ENCODE assay signal across 5 fruit fly cellular contexts in the genomic region with DNA sequence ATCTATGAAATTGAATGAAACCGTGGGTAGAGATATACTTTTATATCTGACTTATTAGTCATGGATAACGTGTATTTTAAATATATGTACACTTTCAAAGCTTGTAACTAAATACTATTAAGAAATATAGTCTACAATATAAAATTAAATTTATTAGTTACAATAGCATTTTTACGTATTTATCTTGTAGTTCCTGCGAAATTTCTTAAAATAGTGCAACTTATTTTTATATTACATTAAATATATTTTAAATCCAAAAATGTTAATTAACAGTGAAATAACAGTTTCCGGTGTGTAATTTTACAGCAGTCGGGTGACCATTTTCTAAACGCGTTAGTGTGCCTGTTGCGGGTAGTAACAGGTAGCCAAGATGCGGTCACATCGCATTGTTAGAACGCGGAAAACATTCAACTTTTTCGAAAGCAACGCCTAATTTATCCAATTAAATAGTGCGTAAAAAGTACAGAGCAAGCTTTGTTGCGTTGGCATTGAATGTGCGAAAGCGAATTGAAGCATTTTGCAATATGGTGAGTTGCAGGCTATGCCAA.
TF ChIP-seq lines count a peak whose summit lies in the region.

Gene CG10859, minus strand, starts transcription at position 51 of the 548 bp plus-strand sequence.
Gene CG7110, plus strand, starts transcription at position 378 of the 548 bp plus-strand sequence.

- no peak for TF ChIP-seq CTCF in whole organism, embryonic (GFP tag; optimal IDR thresholded peaks at IDR 0.05; lab: Kevin White, UChicago)

TF ChIP-seq in whole organism, adult, 20 proteins besides CTCF, POLR2A, EP300 and RAD21 (continues in another document):
- no peak for TF ChIP-seq CG12768 (GFP tag; optimal IDR thresholded peaks at IDR 0.05; lab: Kevin White, UChicago)
- peak; percentile 97 for TF ChIP-seq bab1 (GFP tag; optimal IDR thresholded peaks at IDR 0.05; lab: Kevin White, UChicago)
- TF ChIP-seq CG7045 (GFP tag; optimal IDR thresholded peaks at IDR 0.05; lab: Kevin White, UChicago) = peak; percentile 44
- peak; percentile 41 for TF ChIP-seq Mnt (GFP tag; optimal IDR thresholded peaks at IDR 0.05; lab: Kevin White, UChicago)
- no peak for TF ChIP-seq kay (GFP tag; lab: Kevin White, UChicago; ENCODE audit: borderline replicate concordance)
- TF ChIP-seq cnc (optimal IDR thresholded peaks at IDR 0.05; lab: Kevin White, UChicago) = no peak
- TF ChIP-seq pad (GFP tag; optimal IDR thresholded peaks at IDR 0.05; lab: Kevin White, UChicago) = peak; percentile 28
- no peak for TF ChIP-seq CG5204 (GFP tag; optimal IDR thresholded peaks at IDR 0.05; lab: Kevin White, UChicago)
- TF ChIP-seq Hr96 (GFP tag; optimal IDR thresholded peaks at IDR 0.05; lab: Kevin White, UChicago) = no peak
- TF ChIP-seq Crg-1 (GFP tag; optimal IDR thresholded peaks at IDR 0.05; lab: Kevin White, UChicago) = peak; percentile 50
- TF ChIP-seq CG7101 (tag; optimal IDR thresholded peaks at IDR 0.05; lab: Kevin White, UChicago) = peak; percentile 72
- peak; percentile 25 for TF ChIP-seq CG33017 (tag; optimal IDR thresholded peaks at IDR 0.05; lab: Kevin White, UChicago)
- peak; percentile 46 for TF ChIP-seq CG14711 (tag; optimal IDR thresholded peaks at IDR 0.05; lab: Kevin White, UChicago)
- peak; percentile 18 for TF ChIP-seq CG1620 (GFP tag; optimal IDR thresholded peaks at IDR 0.05; lab: Kevin White, UChicago)
- peak; percentile 5 for TF ChIP-seq CG11617 (GFP tag; optimal IDR thresholded peaks at IDR 0.05; lab: Kevin White, UChicago)
- peak; percentile 11 for TF ChIP-seq ovo (GFP tag; optimal IDR thresholded peaks at IDR 0.05; lab: Kevin White, UChicago)
- TF ChIP-seq tj (GFP tag; optimal IDR thresholded peaks at IDR 0.05; lab: Kevin White, UChicago) = no peak

TF ChIP-seq in whole organism, embryonic, 481 proteins besides CTCF, POLR2A, EP300 and RAD21 (continues in another document):
- TF ChIP-seq CG14014 (GFP tag; IDR thresholded peaks at IDR 0.05; lab: Robert Waterston, UW) (peak; percentile 26; the same call in 1 of the 2 replicates), CG6813 (GFP tag; optimal IDR thresholded peaks at IDR 0.05; lab: Kevin White, UChicago) (peak; percentile 29), Ets97D (GFP tag; optimal IDR thresholded peaks at IDR 0.05; lab: Kevin White, UChicago) (peak; percentile 98), CG10979 (tag; optimal IDR thresholded peaks at IDR 0.05; lab: Kevin White, UChicago) (peak; percentile 22), BEAF-32 (GFP tag; optimal IDR thresholded peaks at IDR 0.05; lab: Kevin White, UChicago) (peak; percentile 10), Mes4 (GFP tag; optimal IDR thresholded peaks at IDR 0.05; lab: Kevin White, UChicago) (peak; percentile 17), unpg (GFP tag; optimal IDR thresholded peaks at IDR 0.05; lab: Kevin White, UChicago) (peak; percentile 59), HmgZ (tag; optimal IDR thresholded peaks at IDR 0.05; lab: Kevin White, UChicago) (peak; percentile 46), gfzf (GFP tag; optimal IDR thresholded peaks at IDR 0.05; lab: Kevin White, UChicago) (peak; percentile 86), CG17568 (GFP tag; optimal IDR thresholded peaks at IDR 0.05; lab: Kevin White, UChicago) (peak; percentile 51), bcd (GFP tag; optimal IDR thresholded peaks at IDR 0.05; lab: Kevin White, UChicago) (peak; percentile 63), CG15696 (tag; optimal IDR thresholded peaks at IDR 0.05; lab: Kevin White, UChicago) (no peak), CG3995 (GFP tag; optimal IDR thresholded peaks at IDR 0.05; lab: Kevin White, UChicago) (peak; percentile 13), CG14441 (GFP tag; IDR thresholded peaks at IDR 0.05; lab: Robert Waterston, UW) (no peak), CG7987 (GFP tag; optimal IDR thresholded peaks at IDR 0.05; lab: Kevin White, UChicago) (peak; percentile 89), Fer2 (tag; optimal IDR thresholded peaks at IDR 0.05; lab: Kevin White, UChicago) (peak; percentile 11), CG15011 (GFP tag; optimal IDR thresholded peaks at IDR 0.05; lab: Kevin White, UChicago) (peak; percentile 2)

TF ChIP-seq in whole organism, prepupa, 60 proteins besides CTCF, POLR2A, EP300 and RAD21 (continues in another document):
- peak; percentile 2 for TF ChIP-seq cyc (GFP tag; optimal IDR thresholded peaks at IDR 0.05; lab: Kevin White, UChicago)
- no peak for TF ChIP-seq Eip93F (GFP tag; optimal IDR thresholded peaks at IDR 0.05; lab: Kevin White, UChicago)
- TF ChIP-seq CG34406 (GFP tag; optimal IDR thresholded peaks at IDR 0.05; lab: Kevin White, UChicago) = peak; percentile 25
- no peak for TF ChIP-seq CG31627 (GFP tag; optimal IDR thresholded peaks at IDR 0.05; lab: Kevin White, UChicago)
- peak; percentile 12 for TF ChIP-seq CG3032 (tag; optimal IDR thresholded peaks at IDR 0.05; lab: Kevin White, UChicago)
- peak; percentile 27 for TF ChIP-seq topi (GFP tag; optimal IDR thresholded peaks at IDR 0.05; lab: Kevin White, UChicago)
- TF ChIP-seq Sox102F (GFP tag; optimal IDR thresholded peaks at IDR 0.05; lab: Kevin White, UChicago) = peak; percentile 12
- TF ChIP-seq lz (GFP tag; optimal IDR thresholded peaks at IDR 0.05; lab: Kevin White, UChicago) = peak; percentile 25
- TF ChIP-seq ss (GFP tag; optimal IDR thresholded peaks at IDR 0.05; lab: Kevin White, UChicago) = peak in 1 of 2 experiments; percentile 40
- TF ChIP-seq Sox15 (GFP tag; optimal IDR thresholded peaks at IDR 0.05; lab: Kevin White, UChicago) = no peak
- peak; percentile 83 for TF ChIP-seq Eip78C (GFP tag; lab: Kevin White, UChicago)
- no peak for TF ChIP-seq Sox14 (GFP tag; optimal IDR thresholded peaks at IDR 0.05; lab: Kevin White, UChicago)
- peak; percentile 10 for TF ChIP-seq CG10669 (GFP tag; optimal IDR thresholded peaks at IDR 0.05; lab: Kevin White, UChicago)
- TF ChIP-seq Hr38 (GFP tag; optimal IDR thresholded peaks at IDR 0.05; lab: Kevin White, UChicago) = no peak
- TF ChIP-seq achi (GFP tag; optimal IDR thresholded peaks at IDR 0.05; lab: Kevin White, UChicago) = no peak
- TF ChIP-seq CG16779 (tag; optimal IDR thresholded peaks at IDR 0.05; lab: Kevin White, UChicago) = no peak
- peak; percentile 26 for TF ChIP-seq CG3919 (GFP tag; optimal IDR thresholded peaks at IDR 0.05; lab: Kevin White, UChicago)
- no peak for TF ChIP-seq CG6276 (GFP tag; optimal IDR thresholded peaks at IDR 0.05; lab: Kevin White, UChicago)

TF ChIP-seq in whole organism, pupa, 21 proteins besides CTCF, POLR2A, EP300 and RAD21:
- TF ChIP-seq CG34367 (tag; optimal IDR thresholded peaks at IDR 0.05; lab: Kevin White, UChicago) = peak; percentile 10
- TF ChIP-seq CG10348 (GFP tag; IDR thresholded peaks at IDR 0.05; lab: Robert Waterston, UW) = no peak
- TF ChIP-seq Snoo (tag; optimal IDR thresholded peaks at IDR 0.05; lab: Kevin White, UChicago) = peak; percentile 49

TF ChIP-seq in whole organism, wandering third instar larva, 38 proteins besides CTCF, POLR2A, EP300 and RAD21:
- TF ChIP-seq ey (GFP tag; optimal IDR thresholded peaks at IDR 0.05; lab: Kevin White, UChicago) = no peak
- no peak for TF ChIP-seq Mio (GFP tag; optimal IDR thresholded peaks at IDR 0.05; lab: Kevin White, UChicago)
- peak; percentile 62 for TF ChIP-seq Sp1 (GFP tag; optimal IDR thresholded peaks at IDR 0.05; lab: Kevin White, UChicago)
- TF ChIP-seq Dfd (GFP tag; optimal IDR thresholded peaks at IDR 0.05; lab: Kevin White, UChicago) = no peak
- TF ChIP-seq foxo (GFP tag; optimal IDR thresholded peaks at IDR 0.05; lab: Kevin White, UChicago) = peak in 1 of 2 experiments; percentile 0
- TF ChIP-seq Abd-B (GFP tag; optimal IDR thresholded peaks at IDR 0.05; lab: Kevin White, UChicago) = no peak
- TF ChIP-seq h (GFP tag; optimal IDR thresholded peaks at IDR 0.05; lab: Kevin White, UChicago) = peak; percentile 21
- TF ChIP-seq Myc (optimal IDR thresholded peaks at IDR 0.05; lab: Kevin White, UChicago) = peak; percentile 21
- peak; percentile 42 for TF ChIP-seq CG9705 (GFP tag; optimal IDR thresholded peaks at IDR 0.05; lab: Kevin White, UChicago)
- no peak for TF ChIP-seq br (GFP tag; optimal IDR thresholded peaks at IDR 0.05; lab: Kevin White, UChicago)
- no peak for TF ChIP-seq woc (GFP tag; optimal IDR thresholded peaks at IDR 0.05; lab: Kevin White, UChicago)
- peak; percentile 20 for TF ChIP-seq HLH106 (tag; optimal IDR thresholded peaks at IDR 0.05; lab: Kevin White, UChicago)
- peak; percentile 48 for TF ChIP-seq sage (GFP tag; optimal IDR thresholded peaks at IDR 0.05; lab: Kevin White, UChicago)
- no peak for TF ChIP-seq CrebA (GFP tag; optimal IDR thresholded peaks at IDR 0.05; lab: Kevin White, UChicago; ENCODE audit: borderline replicate concordance)
- peak; percentile 31 for TF ChIP-seq dmrt93B (GFP tag; optimal IDR thresholded peaks at IDR 0.05; lab: Kevin White, UChicago)
- TF ChIP-seq CG32264 (GFP tag; optimal IDR thresholded peaks at IDR 0.05; lab: Kevin White, UChicago) = no peak
- peak; percentile 38 for TF ChIP-seq rgr (GFP tag; optimal IDR thresholded peaks at IDR 0.05; lab: Kevin White, UChicago)
- TF ChIP-seq dsf (GFP tag; optimal IDR thresholded peaks at IDR 0.05; lab: Kevin White, UChicago; ENCODE audit: borderline replicate concordance) = no peak
- TF ChIP-seq brk (GFP tag; optimal IDR thresholded peaks at IDR 0.05; lab: Kevin White, UChicago) = no peak
- no peak for TF ChIP-seq GATAd (GFP tag; optimal IDR thresholded peaks at IDR 0.05; lab: Kevin White, UChicago)
